Fruit fly (Drosophila melanogaster): ENCODE data around the gene AMPKalpha.

The AMPKalpha gene

dm6 chrX:1380350-1381060 is 5.2 kb downstream of the AMPKalpha start, which contains the start of the genes CG3719 and CG32813 (continued):
- peak; percentile 52 for TF ChIP-seq fu2 (GFP tag; optimal IDR thresholded peaks at IDR 0.05)
- TF ChIP-seq dan (GFP tag; IDR thresholded peaks at IDR 0.05): no peak
- no peak for TF ChIP-seq gcm (GFP tag; optimal IDR thresholded peaks at IDR 0.05)
- peak; percentile 71 for TF ChIP-seq Sin3A (optimal IDR thresholded peaks at IDR 0.05)
- no peak for TF ChIP-seq hb (GFP tag; IDR thresholded peaks at IDR 0.05; ENCODE audit: partially characterized antibody)
- no peak for TF ChIP-seq luna (GFP tag; optimal IDR thresholded peaks at IDR 0.05)
- peak; percentile 29 for TF ChIP-seq kay (GFP tag; optimal IDR thresholded peaks at IDR 0.05)
- no peak for TF ChIP-seq D (optimal IDR thresholded peaks at IDR 0.05)
- no peak for TF ChIP-seq D (GFP tag; optimal IDR thresholded peaks at IDR 0.05)
- no peak for TF ChIP-seq Lpt (GFP tag; optimal IDR thresholded peaks at IDR 0.05)
- peak; percentile 4 for TF ChIP-seq CG15696 (tag; optimal IDR thresholded peaks at IDR 0.05)
- TF ChIP-seq CG18599 (GFP tag; optimal IDR thresholded peaks at IDR 0.05): peak; percentile 43
- TF ChIP-seq Spps (tag; optimal IDR thresholded peaks at IDR 0.05): no peak
- no peak for TF ChIP-seq CG6765 (GFP tag; optimal IDR thresholded peaks at IDR 0.05)
- TF ChIP-seq caup (GFP tag; optimal IDR thresholded peaks at IDR 0.05; ENCODE audit: severe bottlenecking): peak; percentile 42
- peak; percentile 17 for TF ChIP-seq CG12391 (tag; optimal IDR thresholded peaks at IDR 0.05)
- TF ChIP-seq CG11723 (GFP tag; optimal IDR thresholded peaks at IDR 0.05): no peak
- TF ChIP-seq CG17612 (GFP tag; IDR thresholded peaks at IDR 0.05): no peak
- 0 out of 2 replicates have a peak, but pooled peaks have one; percentile 5 for TF ChIP-seq Atf6 (GFP tag; IDR thresholded peaks at IDR 0.05)
- TF ChIP-seq Poxn (GFP tag; IDR thresholded peaks at IDR 0.05): no peak
- no peak for TF ChIP-seq CG1602 (GFP tag; optimal IDR thresholded peaks at IDR 0.05)
- no peak for TF ChIP-seq Nf-YB (GFP tag; optimal IDR thresholded peaks at IDR 0.05)
- no peak for TF ChIP-seq CG15269 (tag; optimal IDR thresholded peaks at IDR 0.05)
- peak; percentile 30; the same call in 1 of the 3 replicates for TF ChIP-seq CG17361 (GFP tag; IDR thresholded peaks at IDR 0.05)
- no peak for TF ChIP-seq emc (GFP tag; optimal IDR thresholded peaks at IDR 0.05)
- TF ChIP-seq CG32767 (GFP tag; IDR thresholded peaks at IDR 0.05): peak; percentile 61
- peak; percentile 49 for TF ChIP-seq ind (GFP tag; optimal IDR thresholded peaks at IDR 0.05)
- TF ChIP-seq mirr (GFP tag; optimal IDR thresholded peaks at IDR 0.05): peak; percentile 10
- no peak for TF ChIP-seq CG7987 (GFP tag; optimal IDR thresholded peaks at IDR 0.05)
- no peak for TF ChIP-seq z (GFP tag; IDR thresholded peaks at IDR 0.05)
- peak; percentile 35 for TF ChIP-seq CG3995 (GFP tag; optimal IDR thresholded peaks at IDR 0.05)
- TF ChIP-seq CG10431 (GFP tag; optimal IDR thresholded peaks at IDR 0.05): no peak
- TF ChIP-seq CG15601 (tag; optimal IDR thresholded peaks at IDR 0.05): no peak
- no peak for TF ChIP-seq ap (GFP tag; IDR thresholded peaks at IDR 0.05)
- peak; percentile 57 for TF ChIP-seq CG12659 (GFP tag; optimal IDR thresholded peaks at IDR 0.05)
- no peak for TF ChIP-seq Eip74EF (GFP tag; optimal IDR thresholded peaks at IDR 0.05)
- TF ChIP-seq jumu (GFP tag; optimal IDR thresholded peaks at IDR 0.05): peak; percentile 61
- TF ChIP-seq CG7786 (GFP tag; optimal IDR thresholded peaks at IDR 0.05): peak; percentile 49
- TF ChIP-seq CG9437 (GFP tag; optimal IDR thresholded peaks at IDR 0.05): peak; percentile 95
- peak; percentile 1 for TF ChIP-seq CG9797 (GFP tag; optimal IDR thresholded peaks at IDR 0.05)
- TF ChIP-seq Chrac-16 (GFP tag; optimal IDR thresholded peaks at IDR 0.05): no peak
- TF ChIP-seq CG8478 (optimal IDR thresholded peaks at IDR 0.05): no peak
- TF ChIP-seq CG6689 (GFP tag; IDR thresholded peaks at IDR 0.05): no peak
- TF ChIP-seq ssp (GFP tag; IDR thresholded peaks at IDR 0.05): no peak
- no peak for TF ChIP-seq HmgD (GFP tag; optimal IDR thresholded peaks at IDR 0.05)
- TF ChIP-seq prd (optimal IDR thresholded peaks at IDR 0.05): no peak
- TF ChIP-seq prd (GFP tag; IDR thresholded peaks at IDR 0.05): no peak
- TF ChIP-seq B-H2 (GFP tag; optimal IDR thresholded peaks at IDR 0.05): no peak
- TF ChIP-seq her (GFP tag; optimal IDR thresholded peaks at IDR 0.05): peak; percentile 66
- no peak for TF ChIP-seq hth (optimal IDR thresholded peaks at IDR 0.05)
- no peak for TF ChIP-seq ewg (GFP tag; optimal IDR thresholded peaks at IDR 0.05)

Measured in whole organism, embryonic.